Worm (Caenorhabditis elegans) whole organism, L4 larva: Measurements from ENCODE around the gene srh-206.
A peak's percentile ranks its signal among the peaks of the same experiment; 100 is the strongest.

Source experiments
- F37D6.2 ChIP-seq: sonication (generic microtip); optimal IDR thresholded peaks from 2 replicates; lab custom pipeline; 2016; ENCODE audit warnings: mild to moderate bottlenecking, missing genetic modification characterization, missing compliant biosample characterization
- F49E8.2 ChIP-seq: sonication (generic microtip); optimal IDR thresholded peaks from 2 replicates; lab custom pipeline; 2016; ENCODE audit warnings: missing compliant biosample characterization, mild to moderate bottlenecking, missing genetic modification characterization, borderline replicate concordance
- Y48G9A.11 ChIP-seq: fragments of 200-800 bp; sonication (Bioruptor generic); IDR thresholded peaks from 2 replicates; pipeline ENCODE4 v1.3.6; 2022; ENCODE audit warnings: missing genetic modification reagents, missing genetic modification characterization, missing compliant biosample characterization
- Y5F2A.4 ChIP-seq: fragments of 200-800 bp; sonication (Bioruptor generic); optimal IDR thresholded peaks from 2 replicates; lab custom pipeline; 2018; ENCODE audit warnings: mild to moderate bottlenecking, missing genetic modification characterization, missing compliant biosample characterization
- Y75B8A.6 ChIP-seq: fragments of 200-800 bp; sonication (Bioruptor generic); IDR thresholded peaks from 2 replicates; pipeline ENCODE4 v1.3.6; 2022; ENCODE audit warnings: missing genetic modification reagents, missing genetic modification characterization, missing compliant biosample characterization
- ZK546.5 ChIP-seq, 2 experiments: sonication (generic microtip); optimal IDR thresholded peaks; 2 replicates each; lab custom pipeline; 2017; ENCODE audit warnings: missing biosample characterization in 2 of 2, missing genetic modification characterization in 2 of 2
- arid-1 ChIP-seq: fragments of 200-800 bp; sonication (Bioruptor generic); conservative IDR thresholded peaks from 2 replicates; pipeline ENCODE4 v1.3.6; 2022; ENCODE audit warnings: missing genetic modification reagents, missing genetic modification characterization, missing compliant biosample characterization
- ceh-28 ChIP-seq: fragments of 150-350 bp; optimal IDR thresholded peaks from 2 replicates; lab custom pipeline; 2014; ENCODE audit warnings: missing biosample characterization, missing genetic modification reagents, missing genetic modification characterization
- ceh-82 ChIP-seq: sonication (generic microtip); optimal IDR thresholded peaks from 2 replicates; lab custom pipeline; 2017; ENCODE audit warnings: missing biosample characterization, missing genetic modification characterization
- ctbp-1 ChIP-seq: fragments of 200-800 bp; sonication (Bioruptor generic); IDR thresholded peaks from 2 replicates; pipeline ENCODE4 v1.3.6; 2022; ENCODE audit warnings: missing genetic modification reagents, missing genetic modification characterization, missing compliant biosample characterization
- daf-12 ChIP-seq: fragments of 150-350 bp; optimal IDR thresholded peaks from 2 replicates; lab custom pipeline; 2014; ENCODE audit warnings: missing biosample characterization, missing genetic modification reagents, missing genetic modification characterization
- daf-19 ChIP-seq: fragments of 200-800 bp; sonication (Bioruptor generic); conservative IDR thresholded peaks from 2 replicates; pipeline ENCODE4 v1.3.6; 2022; ENCODE audit warnings: missing genetic modification characterization, missing compliant biosample characterization
- duxl-1 ChIP-seq: sonication (generic microtip); optimal IDR thresholded peaks from 2 replicates; lab custom pipeline; 2016; ENCODE audit warnings: mild to moderate bottlenecking, missing genetic modification characterization, moderate library complexity, missing compliant biosample characterization; ENCODE audit not compliant: poor library complexity
- fkh-10 ChIP-seq: fragments of 150-350 bp; optimal IDR thresholded peaks from 2 replicates; lab custom pipeline; 2014; ENCODE audit warnings: missing biosample characterization, missing genetic modification reagents, missing genetic modification characterization
- gei-8 ChIP-seq: fragments of 200-800 bp; sonication (Bioruptor generic); optimal IDR thresholded peaks from 2 replicates; lab custom pipeline; 2018; ENCODE audit warnings: mild to moderate bottlenecking, missing genetic modification characterization, missing compliant biosample characterization
- jun-1 ChIP-seq: fragments of 150-350 bp; optimal IDR thresholded peaks from 2 replicates; lab custom pipeline; 2014; ENCODE audit warnings: missing biosample characterization, missing genetic modification reagents, missing genetic modification characterization
- lin-1 ChIP-seq: fragments of 200-800 bp; sonication (Bioruptor generic); IDR thresholded peaks from 2 replicates; pipeline ENCODE4 v1.3.6; 2022; ENCODE audit warnings: missing genetic modification reagents, missing genetic modification characterization, missing compliant biosample characterization
- lin-13 ChIP-seq: fragments of 150-350 bp; optimal IDR thresholded peaks from 2 replicates; lab custom pipeline; 2014; ENCODE audit warnings: missing biosample characterization, missing genetic modification reagents, missing genetic modification characterization
- lin-38 ChIP-seq: fragments of 200-800 bp; sonication (Bioruptor generic); IDR thresholded peaks from 2 replicates; pipeline ENCODE4 v1.3.6; 2022; ENCODE audit warnings: missing genetic modification reagents, missing genetic modification characterization, missing compliant biosample characterization
- mdl-1 ChIP-seq, 2 experiments: fragments of 150-350 bp in 1 of 2; sonication (generic microtip) in 1 of 2; optimal IDR thresholded peaks; 2 replicates each; lab custom pipeline; 2014 to 2017; ENCODE audit warnings: missing biosample characterization in 2 of 2, missing genetic modification characterization in 2 of 2
- mep-1 ChIP-seq: fragments of 150-350 bp; sonication (generic microtip); optimal IDR thresholded peaks from 3 replicates; lab custom pipeline; 2014; ENCODE audit warnings: missing biosample characterization, missing genetic modification characterization
- mes-2 ChIP-seq: sonication (generic microtip); optimal IDR thresholded peaks from 2 replicates; lab custom pipeline; 2016; ENCODE audit warnings: missing genotype, mild to moderate bottlenecking, missing genetic modification characterization, missing compliant biosample characterization; ENCODE audit not compliant: poor library complexity, severe bottlenecking
- nhr-10 ChIP-seq: fragments of 150-350 bp; optimal IDR thresholded peaks from 2 replicates; lab custom pipeline; 2014; ENCODE audit warnings: missing biosample characterization, missing genetic modification characterization
- nhr-42 ChIP-seq: fragments of 200-800 bp; sonication (Bioruptor generic); IDR thresholded peaks from 2 replicates; pipeline ENCODE4 v1.3.6; 2022; ENCODE audit warnings: missing genetic modification characterization, missing compliant biosample characterization
- nhr-76 ChIP-seq: fragments of 150-350 bp; optimal IDR thresholded peaks from 2 replicates; lab custom pipeline; 2014; ENCODE audit warnings: missing biosample characterization, missing genetic modification characterization
- nhr-77 ChIP-seq: fragments of 150-350 bp; optimal IDR thresholded peaks from 2 replicates; lab custom pipeline; 2014; ENCODE audit warnings: missing biosample characterization, missing genetic modification characterization
- saeg-2 ChIP-seq: fragments of 200-800 bp; sonication (Bioruptor generic); IDR thresholded peaks from 2 replicates; pipeline ENCODE4 v1.3.6; 2022; ENCODE audit warnings: missing genetic modification reagents, missing genetic modification characterization, missing compliant biosample characterization
- set-16 ChIP-seq: fragments of 200-800 bp; sonication (Bioruptor generic); IDR thresholded peaks from 2 replicates; pipeline ENCODE4 v1.3.6; 2022; ENCODE audit warnings: missing genetic modification reagents, missing genetic modification characterization, missing compliant biosample characterization
- snpc-4 ChIP-seq: fragments of 150-350 bp; optimal IDR thresholded peaks from 2 replicates; lab custom pipeline; 2014; ENCODE audit warnings: missing biosample characterization, missing genetic modification characterization
- spr-1 ChIP-seq: sonication (generic microtip); optimal IDR thresholded peaks from 2 replicates; lab custom pipeline; 2016; ENCODE audit warnings: mild to moderate bottlenecking, missing genetic modification characterization, missing compliant biosample characterization
- unc-62 ChIP-seq, 3 experiments: fragments of 150-350 bp in 1 of 3; sonication (generic microtip); optimal IDR thresholded peaks in 2 of 3; peaks in 1 of 3; 1 replicate in 1 of 3; 2 replicates in 2 of 3; lab custom pipeline; 2014 to 2017; ENCODE audit warnings: missing biosample characterization in 3 of 3, missing genetic modification characterization in 3 of 3, missing genetic modification reagents in 3 of 3, missing genotype in 1 of 3
- vab-7 ChIP-seq: fragments of 200-800 bp; sonication (Bioruptor generic); IDR thresholded peaks from 2 replicates; pipeline ENCODE4 v1.3.6; 2022; ENCODE audit warnings: missing genetic modification reagents, missing genetic modification characterization, missing compliant biosample characterization
- zip-11 ChIP-seq: fragments of 200-800 bp; sonication (Bioruptor generic); IDR thresholded peaks from 2 replicates; pipeline ENCODE4 v1.3.6; 2022; ENCODE audit warnings: missing genetic modification characterization, missing compliant biosample characterization
- ztf-7 ChIP-seq: fragments of 150-350 bp; optimal IDR thresholded peaks from 2 replicates; lab custom pipeline; 2014; ENCODE audit warnings: missing biosample characterization, missing genetic modification characterization

The srh-206 gene

DNA sequence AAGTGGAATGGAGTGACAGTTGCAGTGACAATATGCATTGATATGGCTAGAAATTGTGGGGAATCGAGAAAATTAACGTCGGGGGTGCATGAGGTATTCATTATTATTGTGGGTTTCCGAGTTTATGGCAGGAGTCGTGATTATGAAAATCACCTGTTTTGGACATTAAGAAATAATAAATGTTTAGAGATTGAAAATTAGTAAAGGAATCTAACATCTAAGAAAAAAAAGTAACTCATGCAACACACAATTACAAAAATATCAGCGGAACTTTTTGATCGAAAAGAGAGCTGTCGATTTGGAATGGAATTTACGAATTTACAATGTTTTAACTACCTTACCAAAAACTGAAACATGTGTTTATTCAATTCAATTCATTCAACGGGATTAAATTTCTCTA is at the start of gene srh-206:
srh-206 (minus strand) TSS at position 101 of the 400 bp plus-strand sequence.
- no peak for TF ChIP-seq ZK546.5 (tag; optimal IDR thresholded peaks at IDR 0.05; lab: Kevin White, UChicago)
- no peak for TF ChIP-seq fkh-10 (GFP tag; lab: Kevin White, UChicago)
- no peak for TF ChIP-seq mep-1 (tag; lab: Kevin White, UChicago)
- TF ChIP-seq nhr-42 (GFP tag; lab: Robert Waterston, UW) = no peak
- no peak for TF ChIP-seq lin-13 (GFP tag; lab: Kevin White, UChicago)
- no peak for TF ChIP-seq ceh-28 (tag; lab: Kevin White, UChicago)
- TF ChIP-seq gei-8 = no peak
- TF ChIP-seq daf-19 (GFP tag; lab: Robert Waterston, UW) = no peak
- TF ChIP-seq F49E8.2 = no peak
- TF ChIP-seq nhr-77 (tag; lab: Kevin White, UChicago) = no peak
- no peak for TF ChIP-seq mes-2 (tag; lab: Kevin White, UChicago)
- TF ChIP-seq nhr-76 (tag; lab: Kevin White, UChicago) = no peak
- TF ChIP-seq spr-1 (tag; lab: Kevin White, UChicago) = no peak
- TF ChIP-seq daf-12 (tag; lab: Kevin White, UChicago) = no peak
- TF ChIP-seq lin-38 (GFP tag; lab: Robert Waterston, UW) = no peak
- TF ChIP-seq lin-1 (GFP tag; lab: Robert Waterston, UW) = no peak
- no peak for TF ChIP-seq unc-62 (GFP tag; optimal IDR thresholded peaks at IDR 0.05 in 1 of 2; lab: Kevin White, UChicago)
- TF ChIP-seq unc-62 (tag; optimal IDR thresholded peaks at IDR 0.05; lab: Kevin White, UChicago) = no peak
- no peak for TF ChIP-seq nhr-10 (tag; lab: Kevin White, UChicago)
- TF ChIP-seq ceh-82 = no peak
- TF ChIP-seq, all 104 proteins: peak for 0

DNA sequence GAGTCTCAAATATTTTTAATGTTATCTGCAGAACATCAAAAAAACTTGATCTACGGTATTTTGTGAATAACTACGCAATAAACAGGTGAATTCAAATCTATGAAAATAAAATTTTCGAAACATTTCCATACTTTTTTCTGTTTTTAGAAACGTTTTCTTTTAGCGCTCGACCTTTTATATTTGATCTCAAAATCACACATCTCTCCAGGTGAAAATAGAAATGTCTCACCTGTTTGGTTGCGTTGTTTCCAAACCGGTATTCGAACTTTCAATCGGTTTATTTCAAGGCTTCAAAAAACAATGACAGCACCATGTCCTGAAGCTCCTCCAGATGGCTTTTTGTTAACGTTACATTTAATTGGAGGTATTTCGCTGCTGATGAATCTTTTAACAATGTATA is 46.5 kb upstream of the srh-206 start, which contains the start of gene sri-9:
sri-9 (plus strand) TSS at position 301 of the 400 bp plus-strand sequence.
- TF ChIP-seq nhr-77 (tag; lab: Kevin White, UChicago) (no peak), ztf-7 (tag; lab: Kevin White, UChicago) (no peak), set-16 (GFP tag; lab: Robert Waterston, UW) (no peak), F37D6.2 (tag; lab: Kevin White, UChicago) (no peak), vab-7 (no peak), mep-1 (tag; lab: Kevin White, UChicago) (no peak), duxl-1 (tag; lab: Kevin White, UChicago) (no peak), saeg-2 (no peak), Y75B8A.6 (GFP tag; lab: Robert Waterston, UW) (no peak), zip-11 (GFP tag; lab: Robert Waterston, UW) (no peak)

DNA sequence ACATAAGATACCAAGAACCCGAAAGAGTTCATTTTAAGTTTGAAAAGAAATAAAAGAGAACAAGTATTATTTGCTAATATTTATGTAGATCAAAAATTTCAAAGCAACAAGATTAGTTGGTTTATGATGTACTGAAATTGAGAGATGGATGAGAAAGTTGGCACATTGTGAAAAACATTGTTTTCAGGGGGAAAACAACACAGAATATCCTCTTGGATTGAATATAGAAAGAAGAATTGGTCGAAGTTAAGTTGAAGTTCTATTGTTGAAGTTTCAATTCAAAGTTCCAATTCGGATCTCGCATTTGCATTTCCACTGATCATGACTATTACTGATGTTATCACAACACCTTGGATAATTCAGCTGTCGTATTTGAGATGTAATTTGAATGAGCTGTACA is 46.0 kb upstream of the srh-206 start:
- TF ChIP-seq unc-62 (GFP tag; optimal IDR thresholded peaks at IDR 0.05 in 1 of 2; lab: Kevin White, UChicago) = peak in 1 of 2 experiments; percentile 92
- no peak for TF ChIP-seq unc-62 (tag; optimal IDR thresholded peaks at IDR 0.05; lab: Kevin White, UChicago)
- no peak for TF ChIP-seq F37D6.2 (tag; lab: Kevin White, UChicago)
- TF ChIP-seq gei-8 = no peak
- no peak for TF ChIP-seq snpc-4
- TF ChIP-seq ctbp-1 (GFP tag; lab: Robert Waterston, UW) = no peak
- TF ChIP-seq, all 104 proteins: peak for 1

DNA sequence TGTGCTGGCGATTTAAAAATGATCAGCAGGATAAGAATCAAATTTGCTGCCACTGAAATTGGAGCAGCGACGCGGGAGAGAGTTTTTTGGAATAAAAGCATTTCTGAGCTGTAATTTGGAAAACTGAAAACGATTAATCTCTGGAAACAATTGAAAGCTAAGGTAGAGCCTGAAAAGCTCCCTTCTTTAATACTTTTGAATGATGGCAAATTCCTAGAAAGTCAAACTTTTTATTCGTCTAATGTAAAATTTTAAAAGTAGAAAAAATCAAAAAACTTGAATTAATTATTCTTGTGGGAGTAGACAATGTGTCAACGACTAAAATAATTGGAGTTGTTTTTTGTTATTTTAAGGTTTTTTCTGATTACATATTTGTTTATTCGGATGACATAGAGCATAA is 45.5 kb upstream of the srh-206 start, which contains the start of gene str-217:
str-217 (minus strand) TSS at position 101 of the 400 bp plus-strand sequence.
- TF ChIP-seq unc-62 (GFP tag; optimal IDR thresholded peaks at IDR 0.05 in 1 of 2; lab: Kevin White, UChicago) (no peak), unc-62 (tag; optimal IDR thresholded peaks at IDR 0.05; lab: Kevin White, UChicago) (no peak), Y75B8A.6 (GFP tag; lab: Robert Waterston, UW) (no peak), Y48G9A.11 (GFP tag; lab: Robert Waterston, UW) (no peak), daf-12 (tag; lab: Kevin White, UChicago) (no peak), Y5F2A.4 (no peak), F49E8.2 (no peak), mdl-1 (tag; optimal IDR thresholded peaks at IDR 0.05; lab: Kevin White, UChicago) (no peak)

DNA sequence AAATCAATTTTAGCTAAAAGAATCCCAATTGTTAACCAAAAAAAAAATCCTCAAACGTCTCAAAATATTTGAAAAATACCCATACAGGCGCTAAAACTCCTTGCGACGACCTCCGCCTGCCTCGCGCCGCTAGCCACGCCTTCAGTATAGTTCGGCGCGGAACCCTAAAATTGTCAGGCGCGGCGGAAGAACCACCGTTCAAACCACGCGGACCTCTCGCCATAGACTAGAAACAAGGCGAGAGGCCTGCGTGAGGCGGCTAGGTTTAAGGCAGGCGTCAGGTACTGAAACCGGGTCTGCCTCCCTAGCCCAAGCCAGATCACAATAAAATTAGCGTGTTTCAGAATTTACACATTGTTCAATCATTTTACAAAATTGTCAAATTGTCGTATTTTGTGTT is 37.7 kb upstream of the srh-206 start:
- TF ChIP-seq jun-1 (tag; lab: Kevin White, UChicago) (no peak), arid-1 (GFP tag; lab: Robert Waterston, UW) (no peak), set-16 (GFP tag; lab: Robert Waterston, UW) (peak; percentile 64)
